Worm (Caenorhabditis elegans): ENCODE results near the gene Y49F6B.12.

- TF ChIP-seq mdl-1 (tag; optimal IDR thresholded peaks at IDR 0.05) (no peak), nhr-11 (tag; optimal IDR thresholded peaks at IDR 0.05) (no peak), unc-30 (tag; optimal IDR thresholded peaks at IDR 0.05) (no peak), tbx-2 (tag; optimal IDR thresholded peaks at IDR 0.05) (no peak), unc-86 (tag; optimal IDR thresholded peaks at IDR 0.05) (no peak), pax-3 (tag; optimal IDR thresholded peaks at IDR 0.05) (no peak), ztf-11 (tag; optimal IDR thresholded peaks at IDR 0.05) (no peak), ztf-4 (tag; optimal IDR thresholded peaks at IDR 0.05) (no peak), irx-1 (tag; optimal IDR thresholded peaks at IDR 0.05) (no peak), fkh-4 (tag; optimal IDR thresholded peaks at IDR 0.05; ENCODE audit: borderline replicate concordance) (no peak), snpc-4 (tag; optimal IDR thresholded peaks at IDR 0.05) (no peak), zag-1 (tag; optimal IDR thresholded peaks at IDR 0.05) (no peak)
Measured at ce11 chrII:3476536-3476935, 4.3 kb upstream of the Y49F6B.12 start.

All from whole organism, L1 larva.